Worm (Caenorhabditis elegans): ENCODE measurements around the gene E02C12.6.

DNA sequence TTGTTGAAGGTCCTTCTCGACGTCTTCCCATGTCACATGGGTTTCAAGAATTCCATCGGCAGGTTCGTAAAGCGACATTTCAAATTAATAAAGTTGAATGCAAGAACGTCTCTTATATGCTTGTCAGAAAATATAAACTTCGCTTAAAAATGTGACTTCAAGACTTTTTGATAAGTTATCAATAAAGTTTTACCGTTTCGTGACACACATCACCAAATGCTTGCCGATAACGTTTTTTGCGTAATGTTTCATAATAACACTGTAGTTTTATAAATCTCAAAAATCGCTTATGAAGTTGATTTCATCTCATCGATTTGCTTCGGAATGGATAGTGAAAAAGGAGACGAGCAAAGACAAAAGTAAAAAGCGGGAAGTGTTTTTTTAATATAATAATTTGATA, 2.6 kb upstream of the E02C12.6 start, which contains the start of gene E02C12.8:
- TF ChIP-seq dao-5 (tag; optimal IDR thresholded peaks at IDR 0.05), result no peak
- no peak for TF ChIP-seq him-1 (tag; optimal IDR thresholded peaks at IDR 0.05)
- TF ChIP-seq W03F9.2 (tag; optimal IDR thresholded peaks at IDR 0.05), result no peak
